Worm (Caenorhabditis elegans): ENCODE measurements around the gene arrd-19.
A peak's percentile ranks its signal among the peaks of the same experiment; 100 is the strongest.

The arrd-19 gene

ce11 chrV:3289267-3289666 is 26.0 kb downstream of the arrd-19 start, which contains the start of gene F35F10.6 (continued):
- TF ChIP-seq nhr-6 (tag; optimal IDR thresholded peaks at IDR 0.05): no peak
- no peak for TF ChIP-seq daf-19 (GFP tag; conservative IDR thresholded peaks at IDR 0.05)
- no peak for TF ChIP-seq daf-16 (GFP tag; optimal IDR thresholded peaks at IDR 0.05)
- TF ChIP-seq daf-16 (tag; optimal IDR thresholded peaks at IDR 0.05): no peak
- no peak for TF ChIP-seq daf-8 (GFP tag; IDR thresholded peaks at IDR 0.05)

ce11 chrV:3288134-3288533 is 27.2 kb downstream of the arrd-19 start:
- 0 out of 4 replicates have a peak, but pooled peaks of 1 of the 2 experiments have one; percentile 13 for TF ChIP-seq madf-5 (GFP tag; IDR thresholded peaks at IDR 0.05)
- peak; percentile 34 for TF ChIP-seq aha-1 (tag)
- TF ChIP-seq nhr-102 (tag; optimal IDR thresholded peaks at IDR 0.05): no peak
- TF ChIP-seq mep-1 (tag; optimal IDR thresholded peaks at IDR 0.05): no peak
- no peak for TF ChIP-seq nhr-25 (tag; optimal IDR thresholded peaks at IDR 0.05; ENCODE audit: borderline replicate concordance, insufficient read depth)
- no peak for TF ChIP-seq zip-2 (tag; optimal IDR thresholded peaks at IDR 0.05)
- no peak for TF ChIP-seq Y105C5A.15 (GFP tag; IDR thresholded peaks at IDR 0.05)
- no peak for TF ChIP-seq T26A8.4 (GFP tag; IDR thresholded peaks at IDR 0.05)
- TF ChIP-seq Y5F2A.4 (GFP tag; optimal IDR thresholded peaks at IDR 0.05): no peak
- TF ChIP-seq fos-1 (tag; optimal IDR thresholded peaks at IDR 0.05): no peak
- TF ChIP-seq nhr-237 (tag; optimal IDR thresholded peaks at IDR 0.05): no peak
- no peak for TF ChIP-seq cey-2 (tag; optimal IDR thresholded peaks at IDR 0.05; ENCODE audit: borderline replicate concordance, insufficient read depth)
- TF ChIP-seq sdz-12 (GFP tag; optimal IDR thresholded peaks at IDR 0.05): no peak
- TF ChIP-seq nhr-77 (tag; optimal IDR thresholded peaks at IDR 0.05): no peak

- TF ChIP-seq arid-1 (GFP tag; conservative IDR thresholded peaks at IDR 0.05): no peak
- no peak for TF ChIP-seq lir-3 (tag; optimal IDR thresholded peaks at IDR 0.05)
- no peak for TF ChIP-seq mdt-29 (GFP tag; IDR thresholded peaks at IDR 0.05)
- TF ChIP-seq nhr-102 (tag; optimal IDR thresholded peaks at IDR 0.05): no peak
- no peak for TF ChIP-seq hmg-1.1 (GFP tag; IDR thresholded peaks at IDR 0.05)
- no peak for TF ChIP-seq spr-1 (tag; optimal IDR thresholded peaks at IDR 0.05)
- TF ChIP-seq Y75B8A.6 (GFP tag; IDR thresholded peaks at IDR 0.05): no peak
- TF ChIP-seq set-16 (GFP tag; IDR thresholded peaks at IDR 0.05): no peak
Measured at ce11 chrV:3287330-3287729, 28.0 kb downstream of the arrd-19 start, which contains the start of gene F35F10.7. Gene F35F10.7, minus strand, starts transcription at chrV:3287430.

DNA sequence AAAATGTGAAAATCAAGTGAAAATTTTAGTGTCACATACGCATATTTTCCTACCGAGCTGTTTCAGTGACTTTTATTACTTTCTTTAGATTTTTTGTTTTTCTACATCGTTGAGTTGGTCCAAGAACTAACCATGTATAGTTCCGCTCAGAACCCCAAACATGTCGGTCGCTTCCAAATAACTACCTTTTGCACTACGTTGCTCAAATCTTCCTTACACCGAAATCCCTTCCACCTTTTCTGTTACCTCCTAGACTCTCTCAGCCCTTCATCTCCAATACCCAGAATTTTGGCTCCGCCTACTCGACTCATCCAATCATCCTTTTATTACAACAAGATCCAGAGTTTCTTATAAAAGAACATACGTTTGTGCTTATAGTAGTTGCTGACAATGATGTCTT is 30.7 kb downstream of the arrd-19 start, which contains the start of gene F35F10.5:
Gene F35F10.5, plus strand, starts transcription at position 301 of the 400 bp plus-strand sequence.
- peak in 1 of 2 experiments; percentile 25 for TF ChIP-seq unc-62 (GFP tag; optimal IDR thresholded peaks at IDR 0.05 in 1 of 2)
- TF ChIP-seq unc-62 (tag; optimal IDR thresholded peaks at IDR 0.05): no peak
- 0 out of 2 replicates have a peak, but pooled peaks have one; percentile 24 for TF ChIP-seq ZK337.2 (GFP tag; IDR thresholded peaks at IDR 0.05)
- TF ChIP-seq egl-43 (GFP tag; IDR thresholded peaks at IDR 0.05): no peak
- TF ChIP-seq aha-1 (tag): peak; percentile 49

ce11 chrV:3282957-3283356 is 32.4 kb downstream of the arrd-19 start, which contains the start of gene str-64:
Gene str-64, plus strand, starts transcription at chrV:3283257.
- TF ChIP-seq fkh-10 (GFP tag; optimal IDR thresholded peaks at IDR 0.05) (no peak), aha-1 (tag) (peak; percentile 18), unc-62 (GFP tag; optimal IDR thresholded peaks at IDR 0.05 in 1 of 2) (peak in 1 of 2 experiments; percentile 73), unc-62 (tag; optimal IDR thresholded peaks at IDR 0.05) (no peak)

DNA sequence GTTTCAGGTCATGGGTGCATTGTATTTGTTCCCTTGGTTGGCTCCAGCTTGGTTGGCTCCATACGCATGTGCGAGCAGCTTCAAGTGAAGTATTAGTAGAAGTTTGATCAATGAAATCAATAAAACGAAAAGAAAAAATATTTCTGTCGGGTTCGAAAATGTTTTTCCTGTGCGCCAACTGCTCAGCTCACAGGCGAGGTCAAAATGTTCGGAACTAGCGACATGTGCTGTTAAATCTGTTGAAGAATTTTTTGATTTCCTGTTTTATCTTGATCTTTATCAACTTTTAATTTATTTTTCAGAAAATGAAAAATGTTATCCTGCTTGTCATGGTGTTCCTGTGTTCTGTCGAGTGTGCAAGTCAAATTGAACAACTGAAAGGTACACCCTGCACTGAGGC is 33.8 kb downstream of the arrd-19 start, which contains the start of gene T28A11.25:
Gene T28A11.25, plus strand, starts transcription at position 301 of the 400 bp plus-strand sequence.
- TF ChIP-seq mxl-3 (GFP tag; optimal IDR thresholded peaks at IDR 0.05) (no peak), Y105C5A.15 (GFP tag; IDR thresholded peaks at IDR 0.05) (no peak), daf-16 (GFP tag; optimal IDR thresholded peaks at IDR 0.05) (peak in 1 of 2 experiments; percentile 33), daf-16 (tag; optimal IDR thresholded peaks at IDR 0.05) (no peak), nhr-28 (tag; optimal IDR thresholded peaks at IDR 0.05) (no peak), lir-3 (tag; optimal IDR thresholded peaks at IDR 0.05) (no peak)
